Worm (Caenorhabditis elegans) whole organism, L4 larva: ENCODE measurements around the gene lin-31.
A peak's percentile ranks its signal among the peaks of the same experiment; 100 is the strongest.

ENCODE experiments used
- D1046.2 ChIP-seq: fragments of 200-800 bp; sonication (Bioruptor generic); IDR thresholded peaks from 2 replicates; pipeline ENCODE4 v1.3.6; 2022; ENCODE audit warnings: missing genetic modification characterization, missing compliant biosample characterization
- F44E2.7 ChIP-seq: fragments of 200-800 bp; sonication (Bioruptor generic); IDR thresholded peaks from 2 replicates; pipeline ENCODE4 v2.1.2; 2022; ENCODE audit warnings: missing genetic modification characterization, missing compliant biosample characterization
- Y5F2A.4 ChIP-seq: fragments of 200-800 bp; sonication (Bioruptor generic); optimal IDR thresholded peaks from 2 replicates; lab custom pipeline; 2018; ENCODE audit warnings: mild to moderate bottlenecking, missing genetic modification characterization, missing compliant biosample characterization
- ZK546.5 ChIP-seq, 2 experiments: sonication (generic microtip); optimal IDR thresholded peaks; 2 replicates each; lab custom pipeline; 2017; ENCODE audit warnings: missing biosample characterization in 2 of 2, missing genetic modification characterization in 2 of 2
- aha-1 ChIP-seq: fragments of 150-350 bp; peaks from one replicate; lab custom pipeline; 2014; ENCODE audit warnings: missing biosample characterization, missing genetic modification characterization
- ama-1 ChIP-seq: fragments of 150-350 bp; optimal IDR thresholded peaks from 2 replicates; lab custom pipeline; 2014; ENCODE audit warnings: inconsistent platforms, mixed read lengths
- arid-1 ChIP-seq: fragments of 200-800 bp; sonication (Bioruptor generic); conservative IDR thresholded peaks from 2 replicates; pipeline ENCODE4 v1.3.6; 2022; ENCODE audit warnings: missing genetic modification reagents, missing genetic modification characterization, missing compliant biosample characterization
- ceh-20 ChIP-seq: fragments of 200-800 bp; sonication (Bioruptor generic); IDR thresholded peaks from 2 replicates; pipeline ENCODE4 v1.3.6; 2022; ENCODE audit warnings: missing genetic modification reagents, missing genetic modification characterization, missing compliant biosample characterization
- ces-1 ChIP-seq: fragments of 150-350 bp; sonication (generic microtip); optimal IDR thresholded peaks from 4 replicates; lab custom pipeline; 2014; ENCODE audit warnings: missing biosample characterization, missing genetic modification reagents, missing genetic modification characterization
- ctbp-1 ChIP-seq: fragments of 200-800 bp; sonication (Bioruptor generic); IDR thresholded peaks from 2 replicates; pipeline ENCODE4 v1.3.6; 2022; ENCODE audit warnings: missing genetic modification reagents, missing genetic modification characterization, missing compliant biosample characterization
- dmd-6 ChIP-seq: fragments of 200-800 bp; sonication (Bioruptor generic); IDR thresholded peaks from 2 replicates; pipeline ENCODE4 v1.3.6; 2022; ENCODE audit warnings: missing genetic modification reagents, missing genetic modification characterization, missing compliant biosample characterization
- dve-1 ChIP-seq: sonication (generic microtip); optimal IDR thresholded peaks from 2 replicates; lab custom pipeline; 2017; ENCODE audit warnings: antibody characterized with exemption, mild to moderate bottlenecking, missing genetic modification characterization, missing compliant biosample characterization; ENCODE audit not compliant: insufficient read depth
- egl-27 ChIP-seq: sonication (generic microtip); optimal IDR thresholded peaks from 3 replicates; lab custom pipeline; 2017; ENCODE audit warnings: missing biosample characterization, missing genetic modification reagents, missing genetic modification characterization
- fkh-10 ChIP-seq: fragments of 150-350 bp; optimal IDR thresholded peaks from 2 replicates; lab custom pipeline; 2014; ENCODE audit warnings: missing biosample characterization, missing genetic modification reagents, missing genetic modification characterization
- fos-1 ChIP-seq: fragments of 150-350 bp; optimal IDR thresholded peaks from 2 replicates; lab custom pipeline; 2014; ENCODE audit warnings: missing biosample characterization, missing genetic modification characterization
- gei-8 ChIP-seq: fragments of 200-800 bp; sonication (Bioruptor generic); optimal IDR thresholded peaks from 2 replicates; lab custom pipeline; 2018; ENCODE audit warnings: mild to moderate bottlenecking, missing genetic modification characterization, missing compliant biosample characterization
- hif-1 ChIP-seq, 2 experiments: sonication (generic microtip); optimal IDR thresholded peaks; 2 replicates each; lab custom pipeline; 2016 to 2017; ENCODE audit warnings: missing compliant biosample characterization in 2 of 2, missing genetic modification characterization in 2 of 2, missing genetic modification reagents in 2 of 2, missing genotype in 2 of 2, mild to moderate bottlenecking in 1 of 2
- hlh-11 ChIP-seq: fragments of 200-800 bp; sonication (Bioruptor generic); optimal IDR thresholded peaks from 2 replicates; lab custom pipeline; 2018; ENCODE audit warnings: mild to moderate bottlenecking, missing genetic modification characterization, missing compliant biosample characterization
- jun-1 ChIP-seq: fragments of 150-350 bp; optimal IDR thresholded peaks from 2 replicates; lab custom pipeline; 2014; ENCODE audit warnings: missing biosample characterization, missing genetic modification reagents, missing genetic modification characterization
- lin-13 ChIP-seq: fragments of 150-350 bp; optimal IDR thresholded peaks from 2 replicates; lab custom pipeline; 2014; ENCODE audit warnings: missing biosample characterization, missing genetic modification reagents, missing genetic modification characterization
- lin-38 ChIP-seq: fragments of 200-800 bp; sonication (Bioruptor generic); IDR thresholded peaks from 2 replicates; pipeline ENCODE4 v1.3.6; 2022; ENCODE audit warnings: missing genetic modification reagents, missing genetic modification characterization, missing compliant biosample characterization
- lsy-2 ChIP-seq, 2 experiments: fragments of 150-350 bp in 1 of 2; sonication (generic microtip) in 1 of 2; optimal IDR thresholded peaks; 2 replicates each; lab custom pipeline; 2014 to 2017; ENCODE audit warnings: missing biosample characterization in 2 of 2, missing genetic modification characterization in 2 of 2
- mep-1 ChIP-seq: fragments of 150-350 bp; sonication (generic microtip); optimal IDR thresholded peaks from 3 replicates; lab custom pipeline; 2014; ENCODE audit warnings: missing biosample characterization, missing genetic modification characterization
- mes-2 ChIP-seq: sonication (generic microtip); optimal IDR thresholded peaks from 2 replicates; lab custom pipeline; 2016; ENCODE audit warnings: missing genotype, mild to moderate bottlenecking, missing genetic modification characterization, missing compliant biosample characterization; ENCODE audit not compliant: poor library complexity, severe bottlenecking
- mxl-3 ChIP-seq: fragments of 200-800 bp; sonication (Bioruptor generic); optimal IDR thresholded peaks from 2 replicates; lab custom pipeline; 2018; ENCODE audit warnings: mild to moderate bottlenecking, missing genetic modification characterization, missing compliant biosample characterization
- nhr-10 ChIP-seq: fragments of 150-350 bp; optimal IDR thresholded peaks from 2 replicates; lab custom pipeline; 2014; ENCODE audit warnings: missing biosample characterization, missing genetic modification characterization
- nhr-102 ChIP-seq: sonication (generic microtip); optimal IDR thresholded peaks from 2 replicates; lab custom pipeline; 2016; ENCODE audit warnings: mild to moderate bottlenecking, missing genetic modification characterization, moderate library complexity, missing compliant biosample characterization
- nhr-42 ChIP-seq: fragments of 200-800 bp; sonication (Bioruptor generic); IDR thresholded peaks from 2 replicates; pipeline ENCODE4 v1.3.6; 2022; ENCODE audit warnings: missing genetic modification characterization, missing compliant biosample characterization
- nhr-76 ChIP-seq: fragments of 150-350 bp; optimal IDR thresholded peaks from 2 replicates; lab custom pipeline; 2014; ENCODE audit warnings: missing biosample characterization, missing genetic modification characterization
- nhr-77 ChIP-seq: fragments of 150-350 bp; optimal IDR thresholded peaks from 2 replicates; lab custom pipeline; 2014; ENCODE audit warnings: missing biosample characterization, missing genetic modification characterization
- pha-4 ChIP-seq, 2 experiments: fragments of 150-350 bp in 1 of 2; fragments of 200-800 bp in 1 of 2; sonication (Bioruptor generic) in 1 of 2; IDR thresholded peaks in 1 of 2; optimal IDR thresholded peaks in 1 of 2; 2 replicates each; pipeline versions ENCODE4 v1.3.6 to Lab custom; 2014 to 2022; ENCODE audit warnings: missing genetic modification characterization in 2 of 2, missing genetic modification reagents in 2 of 2, missing biosample characterization in 1 of 2, missing compliant biosample characterization in 1 of 2
- php-3 ChIP-seq: fragments of 200-800 bp; sonication (Bioruptor generic); IDR thresholded peaks from 2 replicates; pipeline ENCODE4 v1.3.6; 2022; ENCODE audit warnings: missing genetic modification reagents, missing genetic modification characterization, missing compliant biosample characterization
- pqm-1 ChIP-seq: sonication (generic microtip); optimal IDR thresholded peaks from 2 replicates; lab custom pipeline; 2017; ENCODE audit warnings: missing biosample characterization, missing genetic modification characterization
- saeg-2 ChIP-seq: fragments of 200-800 bp; sonication (Bioruptor generic); IDR thresholded peaks from 2 replicates; pipeline ENCODE4 v1.3.6; 2022; ENCODE audit warnings: missing genetic modification reagents, missing genetic modification characterization, missing compliant biosample characterization
- set-16 ChIP-seq: fragments of 200-800 bp; sonication (Bioruptor generic); IDR thresholded peaks from 2 replicates; pipeline ENCODE4 v1.3.6; 2022; ENCODE audit warnings: missing genetic modification reagents, missing genetic modification characterization, missing compliant biosample characterization
- skn-1 ChIP-seq: fragments of 150-350 bp; optimal IDR thresholded peaks from 2 replicates; lab custom pipeline; 2014; ENCODE audit warnings: missing biosample characterization, missing genetic modification characterization
- snpc-1.2 ChIP-seq: fragments of 200-800 bp; sonication (Bioruptor generic); IDR thresholded peaks from 2 replicates; pipeline ENCODE4 v1.3.6; 2022; ENCODE audit warnings: missing genetic modification reagents, missing genetic modification characterization, missing compliant biosample characterization
- snpc-4 ChIP-seq: fragments of 150-350 bp; optimal IDR thresholded peaks from 2 replicates; lab custom pipeline; 2014; ENCODE audit warnings: missing biosample characterization, missing genetic modification characterization
- spr-1 ChIP-seq: sonication (generic microtip); optimal IDR thresholded peaks from 2 replicates; lab custom pipeline; 2016; ENCODE audit warnings: mild to moderate bottlenecking, missing genetic modification characterization, missing compliant biosample characterization
- tra-1 ChIP-seq: fragments of 200-800 bp; sonication (Bioruptor generic); IDR thresholded peaks from 2 replicates; pipeline ENCODE4 v1.3.6; 2022; ENCODE audit warnings: missing genetic modification reagents, missing genetic modification characterization, missing compliant biosample characterization
- vab-7 ChIP-seq: fragments of 200-800 bp; sonication (Bioruptor generic); IDR thresholded peaks from 2 replicates; pipeline ENCODE4 v1.3.6; 2022; ENCODE audit warnings: missing genetic modification reagents, missing genetic modification characterization, missing compliant biosample characterization
- zag-1 ChIP-seq: fragments of 150-350 bp; optimal IDR thresholded peaks from 2 replicates; lab custom pipeline; 2014; ENCODE audit warnings: missing biosample characterization, missing genetic modification characterization
- zfp-3 ChIP-seq: fragments of 200-800 bp; sonication (Bioruptor generic); conservative IDR thresholded peaks from 2 replicates; pipeline ENCODE4 v1.3.6; 2022; ENCODE audit warnings: missing genetic modification reagents, missing genetic modification characterization, missing compliant biosample characterization
- zip-2 ChIP-seq: fragments of 150-350 bp; optimal IDR thresholded peaks from 2 replicates; lab custom pipeline; 2014; ENCODE audit warnings: missing biosample characterization, missing genetic modification characterization

Gene lin-31

ce11 chrII:3958673-3959299 is 23.6 kb upstream of the lin-31 start (continued):
- peak in 1 of 2 experiments; percentile 46 for TF ChIP-seq hif-1 (tag; optimal IDR thresholded peaks at IDR 0.05; lab: Kevin White, UChicago)
- no peak for TF ChIP-seq snpc-4
- TF ChIP-seq nhr-10 (tag; lab: Kevin White, UChicago) = peak; percentile 47
- no peak for TF ChIP-seq zag-1 (tag; lab: Kevin White, UChicago)
- TF ChIP-seq vab-7 (GFP tag; lab: Robert Waterston, UW) = 0 out of 2 replicates have a peak, but pooled peaks have one; percentile 29
- peak; percentile 39 for TF ChIP-seq lin-38 (GFP tag; lab: Robert Waterston, UW)
- 0 out of 2 replicates have a peak, but pooled peaks have one; percentile 46 for TF ChIP-seq saeg-2 (GFP tag; lab: Robert Waterston, UW)
- peak; percentile 69 for TF ChIP-seq php-3 (GFP tag; lab: Robert Waterston, UW)
- TF ChIP-seq dve-1 = peak; percentile 91
- TF ChIP-seq lsy-2 (tag; optimal IDR thresholded peaks at IDR 0.05; lab: Kevin White, UChicago) = peak; percentile 56 to 81
- peak; percentile 70 for TF ChIP-seq mes-2 (tag; lab: Kevin White, UChicago)
- peak; percentile 90 for TF ChIP-seq dmd-6 (GFP tag; lab: Robert Waterston, UW)
- peak; percentile 14 for TF ChIP-seq jun-1 (tag; lab: Kevin White, UChicago)
- TF ChIP-seq nhr-42 (GFP tag; lab: Robert Waterston, UW) = 0 out of 2 replicates have a peak, but pooled peaks have one; percentile 50
- TF ChIP-seq lin-13 (GFP tag; lab: Kevin White, UChicago) = peak; percentile 54
- peak; percentile 92 for TF ChIP-seq hlh-11
- TF ChIP-seq pha-4 (GFP tag; IDR thresholded peaks at IDR 0.05; lab: Robert Waterston, UW) = peak; percentile 82
- TF ChIP-seq pha-4 (tag; optimal IDR thresholded peaks at IDR 0.05; lab: Kevin White, UChicago) = peak; percentile 91
- peak; percentile 64; the same call in 1 of the 2 replicates for TF ChIP-seq ceh-20 (GFP tag; lab: Robert Waterston, UW)
- TF ChIP-seq D1046.2 = 0 out of 2 replicates have a peak, but pooled peaks have one; percentile 17
- TF ChIP-seq arid-1 (GFP tag; lab: Robert Waterston, UW) = no peak
- TF ChIP-seq ces-1 (GFP tag; lab: Kevin White, UChicago) = peak; percentile 29
- no peak for TF ChIP-seq snpc-1.2 (GFP tag; lab: Robert Waterston, UW)
- peak; percentile 66; the same call in 1 of the 2 replicates for TF ChIP-seq ctbp-1 (GFP tag; lab: Robert Waterston, UW)
- no peak for TF ChIP-seq egl-27 (tag; lab: Kevin White, UChicago)
- peak; percentile 85 for TF ChIP-seq tra-1
- peak; percentile 12 for TF ChIP-seq gei-8
- TF ChIP-seq, all 104 proteins: peak for 48

ce11 chrII:3959432-3960102 is 22.8 kb upstream of the lin-31 start:
- TF ChIP-seq spr-1 (tag; lab: Kevin White, UChicago) (no peak), aha-1 (tag; lab: Kevin White, UChicago) (peak; percentile 76), set-16 (GFP tag; lab: Robert Waterston, UW) (peak; percentile 37; the same call in 1 of the 2 replicates), Y5F2A.4 (GFP tag; lab: Kevin White, UChicago) (no peak), pha-4 (GFP tag; IDR thresholded peaks at IDR 0.05; lab: Robert Waterston, UW) (no peak), pha-4 (tag; optimal IDR thresholded peaks at IDR 0.05; lab: Kevin White, UChicago) (no peak)

ce11 chrII:3960276-3960675 is 22.1 kb upstream of the lin-31 start:
- TF ChIP-seq mep-1 (tag; lab: Kevin White, UChicago) (peak; percentile 37), lsy-2 (tag; optimal IDR thresholded peaks at IDR 0.05; lab: Kevin White, UChicago) (peak in 1 of 2 experiments; percentile 55), nhr-102 (tag; lab: Kevin White, UChicago) (no peak), nhr-42 (GFP tag; lab: Robert Waterston, UW) (no peak), fos-1 (tag; lab: Kevin White, UChicago) (no peak), zfp-3 (GFP tag; lab: Robert Waterston, UW) (no peak), jun-1 (tag; lab: Kevin White, UChicago) (no peak), ama-1 (lab: Kevin White, UChicago) (no peak), pqm-1 (tag; lab: Kevin White, UChicago) (no peak), mxl-3 (GFP tag; lab: Kevin White, UChicago) (no peak), aha-1 (tag; lab: Kevin White, UChicago) (peak; percentile 87), F44E2.7 (GFP tag; lab: Robert Waterston, UW) (no peak), hif-1 (tag; optimal IDR thresholded peaks at IDR 0.05; lab: Kevin White, UChicago) (no peak), fkh-10 (GFP tag; lab: Kevin White, UChicago) (peak; percentile 82), ZK546.5 (tag; optimal IDR thresholded peaks at IDR 0.05; lab: Kevin White, UChicago) (no peak), zag-1 (tag; lab: Kevin White, UChicago) (no peak), dmd-6 (GFP tag; lab: Robert Waterston, UW) (no peak), pha-4 (GFP tag; IDR thresholded peaks at IDR 0.05; lab: Robert Waterston, UW) (no peak), pha-4 (tag; optimal IDR thresholded peaks at IDR 0.05; lab: Kevin White, UChicago) (no peak), zip-2 (no peak), ctbp-1 (GFP tag; lab: Robert Waterston, UW) (0 out of 2 replicates have a peak, but pooled peaks have one; percentile 37), skn-1 (tag; lab: Kevin White, UChicago) (no peak), nhr-76 (no peak), nhr-77 (tag; lab: Kevin White, UChicago) (no peak)
